Fruit fly (Drosophila melanogaster) S2 (cell line): Measurements from ENCODE around the gene bond.

ENCODE experiments used
- CG8478 ChIP-seq: fragments of >200 bp; optimal IDR thresholded peaks from 2 replicates; lab custom pipeline; 2018
- CTCF ChIP-seq, 2 experiments: fragments of >200 bp; optimal IDR thresholded peaks; 2 replicates each; lab custom pipeline; 2018

bond gene

dm6 chr3R:22557100-22557741 is 6.7 kb downstream of the bond start:
- TF ChIP-seq CG8478 (lab: Kevin White, UChicago) = no peak
- no peak for TF ChIP-seq CTCF (optimal IDR thresholded peaks at IDR 0.05; lab: Kevin White, UChicago)

DNA sequence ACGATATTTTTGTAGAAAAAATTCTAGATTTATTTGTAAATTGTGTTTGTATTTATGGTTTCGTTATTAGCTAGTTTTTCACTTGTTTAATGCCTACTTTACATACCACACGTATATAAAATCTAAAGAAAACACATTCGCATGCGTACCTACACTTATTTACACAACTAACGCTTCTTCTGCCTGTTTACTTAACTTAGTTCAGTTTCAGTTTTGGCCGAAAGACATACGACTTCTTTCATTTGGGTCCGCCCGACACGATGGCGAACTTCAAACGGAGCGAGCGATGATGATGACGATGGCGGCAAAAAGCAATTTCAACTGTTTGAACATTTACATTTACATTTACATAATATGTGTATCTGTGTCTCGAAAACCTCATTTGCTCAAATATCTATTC is 7.9 kb downstream of the bond start:
- TF ChIP-seq CG8478 (lab: Kevin White, UChicago) = no peak
- no peak for TF ChIP-seq CTCF (optimal IDR thresholded peaks at IDR 0.05; lab: Kevin White, UChicago)

dm6 chr3R:22560224-22560623 is 9.7 kb downstream of the bond start:
- TF ChIP-seq CG8478 (lab: Kevin White, UChicago) (no peak), CTCF (optimal IDR thresholded peaks at IDR 0.05; lab: Kevin White, UChicago) (no peak)

DNA sequence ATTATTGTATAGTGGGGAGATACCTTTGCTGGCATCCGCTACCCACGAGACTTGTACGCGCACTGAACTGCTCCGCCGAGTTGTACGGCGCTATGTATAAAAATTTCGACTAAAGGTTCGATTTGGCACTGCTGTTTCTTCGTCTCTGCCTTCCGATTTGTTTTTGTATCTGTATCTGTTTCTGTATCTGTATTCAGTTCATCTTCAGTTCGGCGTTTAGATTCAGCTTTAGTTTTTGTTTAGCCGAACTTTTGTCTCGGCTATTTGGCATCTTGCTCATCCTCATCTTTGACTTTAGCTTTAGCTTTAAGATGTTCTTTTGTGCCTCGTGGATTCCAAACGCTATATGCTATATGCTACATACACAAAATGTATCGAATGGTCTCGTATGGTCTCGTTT is 12.0 kb downstream of the bond start, which contains the start of gene sit:
Gene sit, minus strand, starts transcription at position 71 of the 400 bp plus-strand sequence.
- TF ChIP-seq CG8478 (lab: Kevin White, UChicago) (no peak), CTCF (optimal IDR thresholded peaks at IDR 0.05; lab: Kevin White, UChicago) (no peak)

dm6 chr3R:22564076-22564475 is 13.6 kb downstream of the bond start:
- no peak for TF ChIP-seq CG8478 (lab: Kevin White, UChicago)

DNA sequence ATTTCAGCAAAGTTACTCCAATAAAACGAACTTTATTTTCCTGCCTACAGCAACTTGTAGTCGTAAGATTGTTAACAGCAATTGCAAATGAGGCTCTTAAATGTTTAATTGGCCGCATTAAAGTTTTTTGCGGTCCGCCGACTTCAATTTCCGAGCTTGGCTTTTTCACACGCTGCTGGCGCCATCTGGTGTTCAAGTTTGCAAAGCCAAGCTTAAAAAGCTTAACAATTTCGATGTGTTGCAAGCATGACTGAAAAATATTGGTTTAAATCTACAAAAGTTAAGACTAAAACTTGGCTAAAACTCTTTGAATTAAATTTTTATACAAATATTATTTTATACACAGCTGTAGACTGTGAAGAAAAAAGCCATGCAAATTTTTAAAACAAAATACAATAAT is 14.2 kb downstream of the bond start:
- peak in 1 of 2 experiments; percentile 49 for TF ChIP-seq CTCF (optimal IDR thresholded peaks at IDR 0.05; lab: Kevin White, UChicago)
- no peak for TF ChIP-seq CG8478 (lab: Kevin White, UChicago)

DNA sequence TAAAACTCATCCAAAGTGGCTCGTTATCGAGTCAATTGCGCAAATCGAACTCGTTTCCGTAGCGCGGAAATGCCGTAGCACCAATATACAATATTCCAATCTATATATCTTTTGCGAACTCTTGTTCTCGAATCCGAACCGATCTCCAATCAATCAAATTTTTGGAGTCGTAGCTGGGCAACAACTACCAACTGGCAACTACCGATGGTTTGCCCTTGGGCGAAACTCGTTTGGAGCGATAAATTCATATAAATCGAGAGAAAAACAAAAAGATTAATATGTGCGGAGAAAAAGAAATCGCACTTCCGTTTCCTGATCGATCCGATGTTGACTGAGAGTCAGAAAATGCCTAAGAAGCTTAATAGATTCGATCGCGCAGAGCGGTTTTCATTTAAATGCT is 15.3 kb downstream of the bond start:
- no peak for TF ChIP-seq CTCF (optimal IDR thresholded peaks at IDR 0.05; lab: Kevin White, UChicago)
- TF ChIP-seq CG8478 (lab: Kevin White, UChicago) = no peak

DNA sequence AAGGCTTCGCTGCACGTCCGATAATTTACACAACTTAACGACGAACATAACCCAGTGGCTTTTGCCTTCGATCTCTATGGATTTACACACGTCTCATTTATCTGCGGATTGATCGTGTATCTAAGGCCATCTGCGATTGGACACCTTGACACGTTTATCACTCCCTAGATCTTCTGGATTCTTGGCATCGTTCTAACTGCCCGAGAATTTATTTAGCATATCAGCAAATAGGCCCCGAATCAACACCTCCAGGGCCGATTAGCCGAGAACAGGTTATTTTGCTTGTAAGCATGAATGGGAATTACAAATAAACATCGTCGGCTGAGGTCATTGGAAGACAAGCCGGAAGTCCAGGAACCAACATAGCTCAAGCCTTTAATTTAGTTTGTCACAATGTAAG is 18.0 kb downstream of the bond start:
- TF ChIP-seq CTCF (optimal IDR thresholded peaks at IDR 0.05; lab: Kevin White, UChicago) (no peak), CG8478 (lab: Kevin White, UChicago) (no peak)

DNA sequence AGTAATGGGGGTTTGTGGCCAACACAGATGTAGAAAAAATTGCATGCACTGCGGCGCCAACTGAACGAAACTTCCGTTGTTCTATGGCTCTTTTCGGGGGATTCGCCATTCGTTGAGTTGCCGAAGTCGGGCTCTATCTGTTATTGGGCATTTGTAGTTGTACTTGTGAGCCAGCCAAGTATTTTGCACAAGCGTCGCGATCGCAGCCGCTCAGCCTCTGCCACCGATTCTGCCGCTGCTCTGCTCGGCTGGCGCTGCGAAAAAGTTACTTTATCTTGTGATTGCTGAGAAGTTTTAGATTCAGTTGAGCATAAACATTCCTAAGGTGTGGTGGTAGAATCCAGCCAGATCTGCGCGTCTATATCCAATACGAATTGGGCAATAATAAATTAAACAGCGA is 19.4 kb downstream of the bond start, which contains the start of gene CG33110:
Gene CG33110, plus strand, starts transcription at position 301 of the 400 bp plus-strand sequence.
- TF ChIP-seq CTCF (optimal IDR thresholded peaks at IDR 0.05; lab: Kevin White, UChicago) (no peak), CG8478 (lab: Kevin White, UChicago) (no peak)

dm6 chr3R:22573590-22573989 is 23.1 kb downstream of the bond start:
- no peak for TF ChIP-seq CTCF (optimal IDR thresholded peaks at IDR 0.05; lab: Kevin White, UChicago)

dm6 chr3R:22576096-22576697 is 25.7 kb downstream of the bond start:
- TF ChIP-seq CTCF (optimal IDR thresholded peaks at IDR 0.05; lab: Kevin White, UChicago) (no peak), CG8478 (lab: Kevin White, UChicago) (no peak)

DNA sequence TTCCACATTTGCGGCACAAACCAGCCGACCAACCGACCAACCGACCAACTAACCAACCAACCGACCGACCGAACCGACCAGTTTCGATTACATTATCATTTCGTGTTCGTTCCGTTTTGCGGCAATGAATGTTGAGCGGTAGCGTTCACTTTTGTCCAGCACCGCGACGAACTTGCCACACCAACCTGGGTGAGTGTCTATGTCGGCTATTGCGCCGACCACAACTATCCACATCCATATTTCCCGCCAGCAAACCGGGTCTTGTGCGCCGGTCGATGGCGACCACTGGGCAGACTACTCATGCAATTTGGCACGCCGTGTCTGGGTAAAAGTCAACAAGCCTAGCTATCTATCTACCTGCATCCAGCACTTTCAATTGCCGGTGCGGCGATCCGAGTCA is 26.5 kb downstream of the bond start:
- TF ChIP-seq CTCF (optimal IDR thresholded peaks at IDR 0.05; lab: Kevin White, UChicago) (no peak), CG8478 (lab: Kevin White, UChicago) (no peak)

DNA sequence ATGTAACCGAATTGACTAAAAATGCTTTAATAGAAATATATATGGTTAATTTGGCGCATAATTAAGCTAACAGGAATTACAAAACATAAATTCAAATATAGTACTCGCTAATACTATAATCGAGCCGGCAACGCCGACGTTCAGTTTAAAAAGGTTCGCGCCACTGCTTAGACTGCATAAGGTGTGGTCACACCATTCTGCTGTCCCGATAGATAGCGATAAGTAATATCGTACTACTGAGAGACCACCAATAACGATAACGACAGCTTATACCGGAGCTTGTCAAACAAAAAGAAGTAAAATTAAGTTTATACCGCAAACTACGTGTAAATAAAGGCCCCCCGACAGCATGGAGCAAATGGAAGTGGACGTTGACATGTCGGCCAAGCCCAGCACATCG is 30.1 kb downstream of the bond start, which contains the start of gene CSN6:
Gene CSN6, plus strand, starts transcription at position 228 of the 400 bp plus-strand sequence.
- TF ChIP-seq CTCF (optimal IDR thresholded peaks at IDR 0.05; lab: Kevin White, UChicago) = peak; percentile 50 to 57
- TF ChIP-seq CG8478 (lab: Kevin White, UChicago) = no peak

DNA sequence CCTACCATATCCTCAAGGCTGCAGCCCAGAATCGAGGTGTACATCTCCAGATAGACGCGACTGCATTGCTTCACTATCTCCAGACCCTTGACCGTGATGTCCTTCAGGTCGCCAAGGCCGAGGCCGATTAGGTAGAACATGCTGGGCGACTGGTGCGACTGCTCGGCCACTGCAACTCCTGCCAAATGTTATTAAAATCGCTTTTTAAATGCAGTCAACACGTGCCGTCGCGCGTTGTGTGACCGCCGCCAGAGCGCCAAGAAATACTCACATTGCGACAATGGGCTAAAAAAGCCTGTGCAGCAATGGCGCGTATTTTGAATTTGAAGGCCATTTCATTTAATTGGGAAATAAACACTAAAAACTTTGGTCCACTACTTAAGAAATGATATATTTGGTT is 32.5 kb downstream of the bond start, which contains the start of gene Dph5:
Gene Dph5, minus strand, starts transcription at position 245 of the 400 bp plus-strand sequence.
- TF ChIP-seq CG8478 (lab: Kevin White, UChicago) (no peak), CTCF (optimal IDR thresholded peaks at IDR 0.05; lab: Kevin White, UChicago) (peak in 1 of 2 experiments; percentile 26)

DNA sequence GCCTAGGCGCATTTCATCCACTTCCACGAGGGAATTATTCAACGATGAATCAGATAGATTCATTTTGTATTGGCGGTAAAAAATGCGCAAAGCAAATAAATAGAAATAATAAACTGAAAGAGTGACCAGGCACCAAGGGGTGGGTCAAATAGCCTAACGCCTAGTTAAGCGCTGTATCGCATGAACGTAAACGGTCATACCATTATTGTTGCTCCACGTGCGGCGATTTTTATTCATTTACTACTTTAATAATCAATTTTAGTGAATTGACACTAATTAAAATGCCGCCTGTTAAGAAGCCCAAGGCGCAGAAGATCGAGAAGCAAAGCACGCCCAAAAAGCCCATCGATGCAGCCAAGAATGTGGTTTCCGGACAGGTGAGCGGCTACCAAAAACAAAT is 34.1 kb downstream of the bond start, which contains the start of the genes CG33107 and CG6937:
Gene CG33107, minus strand, starts transcription at position 137 of the 400 bp plus-strand sequence.
Gene CG6937, plus strand, starts transcription at position 192 of the 400 bp plus-strand sequence.
- TF ChIP-seq CTCF (optimal IDR thresholded peaks at IDR 0.05; lab: Kevin White, UChicago) = peak in 1 of 2 experiments; percentile 4
- no peak for TF ChIP-seq CG8478 (lab: Kevin White, UChicago)
